Fruit fly (Drosophila melanogaster) whole organism, pupa: ENCODE measurements around the gene Fer3.

Source experiments
- CG10348 ChIP-seq: fragments of 200-800 bp; sonication (Bioruptor generic); IDR thresholded peaks from 2 replicates; pipeline ENCODE4 v1.3.6; 2022; ENCODE audit warnings: missing biosample characterization, missing genetic modification characterization
- CG12605 ChIP-seq: fragments of 200-800 bp; sonication (Bioruptor generic); IDR thresholded peaks from 2 replicates; pipeline ENCODE4 v1.3.6; 2022; ENCODE audit warnings: missing biosample characterization, missing genetic modification characterization
- CG13204 ChIP-seq: fragments of 200-800 bp; sonication (Bioruptor generic); optimal IDR thresholded peaks from 2 replicates; lab custom pipeline; 2018; ENCODE audit warnings: missing biosample characterization, mild to moderate bottlenecking, missing genetic modification characterization, moderate library complexity
- CG14655 ChIP-seq: fragments of 200-800 bp; sonication (Bioruptor generic); optimal IDR thresholded peaks from 3 replicates; lab custom pipeline; 2017; ENCODE audit warnings: mild to moderate bottlenecking, missing biosample characterization, missing genetic modification reagents, missing genetic modification characterization
- CG15710 ChIP-seq: fragments of 200-800 bp; sonication (Bioruptor generic); optimal IDR thresholded peaks from 2 replicates; lab custom pipeline; 2018; ENCODE audit warnings: missing biosample characterization, mild to moderate bottlenecking, missing genetic modification characterization, moderate library complexity
- CG17806 ChIP-seq: fragments of 200-800 bp; sonication (Bioruptor generic); optimal IDR thresholded peaks from 2 replicates; lab custom pipeline; 2018; ENCODE audit warnings: missing biosample characterization, mild to moderate bottlenecking, missing genetic modification characterization, moderate library complexity
- CG32121 ChIP-seq: fragments of 200-800 bp; sonication (Bioruptor generic); IDR thresholded peaks from 2 replicates; pipeline ENCODE4 v1.3.6; 2022; ENCODE audit warnings: missing biosample characterization, missing genetic modification characterization
- CG34367 ChIP-seq: fragments of 200-800 bp; sonication (Bioruptor generic); optimal IDR thresholded peaks from 2 replicates; lab custom pipeline; 2018; ENCODE audit warnings: missing biosample characterization, mild to moderate bottlenecking, missing genetic modification characterization
- CG4496 ChIP-seq: fragments of 200-800 bp; sonication (Bioruptor generic); IDR thresholded peaks from 3 replicates; pipeline ENCODE4 v1.3.6; 2022; ENCODE audit warnings: missing biosample characterization, missing genetic modification characterization
- CG8159 ChIP-seq: fragments of 200-800 bp; sonication (Bioruptor generic); optimal IDR thresholded peaks from 3 replicates; lab custom pipeline; 2018; ENCODE audit warnings: missing biosample characterization, mild to moderate bottlenecking, missing genetic modification characterization, moderate library complexity
- CG8301 ChIP-seq: fragments of 200-800 bp; sonication (Bioruptor generic); optimal IDR thresholded peaks from 2 replicates; lab custom pipeline; 2018; ENCODE audit warnings: missing biosample characterization, mild to moderate bottlenecking, missing genetic modification characterization
- CG9948 ChIP-seq: fragments of 200-800 bp; sonication (Bioruptor generic); optimal IDR thresholded peaks from 2 replicates; lab custom pipeline; 2018; ENCODE audit warnings: missing biosample characterization, mild to moderate bottlenecking, missing genetic modification characterization, moderate library complexity
- D1 ChIP-seq: fragments of 200-800 bp; sonication (Bioruptor generic); optimal IDR thresholded peaks from 2 replicates; lab custom pipeline; 2018; ENCODE audit warnings: missing biosample characterization, mild to moderate bottlenecking, missing genetic modification characterization, moderate library complexity
- EcR ChIP-seq: fragments of 200-800 bp; sonication (Bioruptor generic); optimal IDR thresholded peaks from 3 replicates; lab custom pipeline; 2019; ENCODE audit warnings: missing biosample characterization, missing genetic modification characterization, mild to moderate bottlenecking, moderate library complexity, missing genetic modification reagents
- Ets98B ChIP-seq: fragments of 200-800 bp; sonication (Bioruptor generic); IDR thresholded peaks from 2 replicates; pipeline ENCODE4 v1.3.6; 2022; ENCODE audit warnings: missing biosample characterization, missing genetic modification characterization
- Pif1A ChIP-seq: fragments of 200-800 bp; sonication (Bioruptor generic); optimal IDR thresholded peaks from 3 replicates; lab custom pipeline; 2016; ENCODE audit warnings: missing biosample characterization, missing genetic modification characterization
- Pif1B ChIP-seq: fragments of 200-800 bp; sonication (Bioruptor generic); optimal IDR thresholded peaks from 3 replicates; lab custom pipeline; 2016; ENCODE audit warnings: missing biosample characterization, missing genetic modification characterization
- Snoo ChIP-seq: fragments of 200-800 bp; sonication (Bioruptor generic); optimal IDR thresholded peaks from 3 replicates; lab custom pipeline; 2017; ENCODE audit warnings: missing biosample characterization, mild to moderate bottlenecking, missing genetic modification characterization, inconsistent platforms
- fd96Ca ChIP-seq: fragments of 200-800 bp; sonication (Bioruptor generic); IDR thresholded peaks from 3 replicates; pipeline ENCODE4 v1.3.6; 2022; ENCODE audit warnings: missing biosample characterization, missing genetic modification characterization
- gl ChIP-seq: fragments of 200-800 bp; sonication (Bioruptor generic); optimal IDR thresholded peaks from 2 replicates; lab custom pipeline; 2018; ENCODE audit warnings: missing biosample characterization, mild to moderate bottlenecking, missing genetic modification characterization
- rn ChIP-seq: fragments of 200-800 bp; sonication (Bioruptor generic); IDR thresholded peaks from 2 replicates; pipeline ENCODE4 v1.3.6; 2022; ENCODE audit warnings: missing biosample characterization, missing genetic modification characterization

The Fer3 gene

DNA sequence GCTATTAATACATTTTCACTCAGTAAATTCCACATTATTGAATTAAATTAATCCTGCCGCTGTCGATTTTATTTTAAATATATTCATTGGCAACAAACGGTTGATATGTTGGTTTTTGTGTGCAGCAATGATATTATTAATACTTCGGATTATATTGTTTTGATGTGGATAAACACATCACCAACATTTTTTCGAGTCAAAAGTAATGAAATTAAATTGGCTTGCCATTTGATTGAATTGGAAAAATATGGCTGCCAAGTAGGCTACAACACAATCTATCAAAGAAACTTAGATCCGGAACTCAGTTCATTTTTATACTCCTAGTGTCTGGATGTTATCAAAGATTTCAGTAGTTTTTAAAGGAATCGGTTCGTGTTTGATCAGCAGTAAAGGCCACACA is 6.2 kb upstream of the Fer3 start, which contains the start of gene CG14718:
Gene CG14718, plus strand, starts transcription at position 301 of the 400 bp plus-strand sequence.
- TF ChIP-seq Pif1A (GFP tag; lab: Kevin White, UChicago) (no peak), D1 (tag; lab: Kevin White, UChicago) (no peak), gl (tag; lab: Kevin White, UChicago) (no peak), Pif1B (GFP tag; lab: Kevin White, UChicago) (no peak), Snoo (tag; lab: Kevin White, UChicago) (no peak), CG13204 (GFP tag; lab: Kevin White, UChicago) (no peak), Ets98B (GFP tag; lab: Robert Waterston, UW) (no peak), CG12605 (GFP tag; lab: Robert Waterston, UW) (no peak), CG32121 (GFP tag; lab: Robert Waterston, UW) (no peak), CG8159 (no peak), CG17806 (tag; lab: Kevin White, UChicago) (no peak), CG14655 (no peak), CG9948 (tag; lab: Kevin White, UChicago) (no peak), EcR (no peak), CG4496 (GFP tag; lab: Robert Waterston, UW) (no peak), CG15710 (tag; lab: Kevin White, UChicago) (no peak), CG8301 (tag; lab: Kevin White, UChicago) (no peak)

DNA sequence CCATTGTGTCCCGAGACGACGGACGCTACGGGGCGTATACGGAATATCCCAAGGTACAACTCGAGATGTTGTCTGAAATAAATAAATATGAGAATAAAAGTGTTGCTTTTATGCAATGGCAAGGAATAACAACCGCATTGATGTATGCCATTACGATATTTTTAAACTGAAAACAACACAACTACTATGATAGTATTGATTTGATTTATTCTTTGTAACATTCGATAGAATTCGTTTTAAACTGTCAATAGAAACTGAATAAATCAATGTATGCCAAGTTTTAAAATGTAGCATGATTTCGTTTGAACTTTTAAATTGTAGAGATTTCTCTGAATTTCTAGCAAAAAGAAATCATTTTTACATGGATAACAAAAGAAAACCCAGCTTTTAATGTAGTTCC is 2.1 kb upstream of the Fer3 start, which contains the start of gene CG14717:
Gene CG14717, plus strand, starts transcription at position 301 of the 400 bp plus-strand sequence.
- no peak for TF ChIP-seq CG4496 (GFP tag; lab: Robert Waterston, UW)
- TF ChIP-seq CG9948 (tag; lab: Kevin White, UChicago): no peak
- TF ChIP-seq Pif1A (GFP tag; lab: Kevin White, UChicago): no peak
- no peak for TF ChIP-seq CG13204 (GFP tag; lab: Kevin White, UChicago)
- TF ChIP-seq CG17806 (tag; lab: Kevin White, UChicago): no peak
- TF ChIP-seq CG15710 (tag; lab: Kevin White, UChicago): no peak
- TF ChIP-seq Snoo (tag; lab: Kevin White, UChicago): no peak
- no peak for TF ChIP-seq CG8159
- no peak for TF ChIP-seq CG14655
- TF ChIP-seq, all 21 proteins: peak for 0

dm6 chr3R:11692504-11692903 is 1.6 kb downstream of the Fer3 start:
- TF ChIP-seq EcR (no peak), gl (tag; lab: Kevin White, UChicago) (no peak), CG12605 (GFP tag; lab: Robert Waterston, UW) (no peak), CG13204 (GFP tag; lab: Kevin White, UChicago) (no peak), CG9948 (tag; lab: Kevin White, UChicago) (no peak), CG15710 (tag; lab: Kevin White, UChicago) (no peak), CG32121 (GFP tag; lab: Robert Waterston, UW) (no peak), rn (GFP tag; lab: Robert Waterston, UW) (no peak), Pif1B (GFP tag; lab: Kevin White, UChicago) (no peak), CG8159 (no peak), CG4496 (GFP tag; lab: Robert Waterston, UW) (no peak)

dm6 chr3R:11691747-11692146 is 2.4 kb downstream of the Fer3 start, which contains the start of gene CG18765:
Gene CG18765, minus strand, starts transcription at chr3R:11691799.
- TF ChIP-seq CG10348 (GFP tag; lab: Robert Waterston, UW) (no peak), Snoo (tag; lab: Kevin White, UChicago) (no peak), rn (GFP tag; lab: Robert Waterston, UW) (no peak), CG13204 (GFP tag; lab: Kevin White, UChicago) (no peak), CG34367 (tag; lab: Kevin White, UChicago) (no peak), EcR (no peak), Ets98B (GFP tag; lab: Robert Waterston, UW) (no peak), fd96Ca (no peak), CG4496 (GFP tag; lab: Robert Waterston, UW) (no peak), Pif1A (GFP tag; lab: Kevin White, UChicago) (no peak), gl (tag; lab: Kevin White, UChicago) (no peak), CG32121 (GFP tag; lab: Robert Waterston, UW) (no peak)
- TF ChIP-seq, all 21 proteins: peak for 0

DNA sequence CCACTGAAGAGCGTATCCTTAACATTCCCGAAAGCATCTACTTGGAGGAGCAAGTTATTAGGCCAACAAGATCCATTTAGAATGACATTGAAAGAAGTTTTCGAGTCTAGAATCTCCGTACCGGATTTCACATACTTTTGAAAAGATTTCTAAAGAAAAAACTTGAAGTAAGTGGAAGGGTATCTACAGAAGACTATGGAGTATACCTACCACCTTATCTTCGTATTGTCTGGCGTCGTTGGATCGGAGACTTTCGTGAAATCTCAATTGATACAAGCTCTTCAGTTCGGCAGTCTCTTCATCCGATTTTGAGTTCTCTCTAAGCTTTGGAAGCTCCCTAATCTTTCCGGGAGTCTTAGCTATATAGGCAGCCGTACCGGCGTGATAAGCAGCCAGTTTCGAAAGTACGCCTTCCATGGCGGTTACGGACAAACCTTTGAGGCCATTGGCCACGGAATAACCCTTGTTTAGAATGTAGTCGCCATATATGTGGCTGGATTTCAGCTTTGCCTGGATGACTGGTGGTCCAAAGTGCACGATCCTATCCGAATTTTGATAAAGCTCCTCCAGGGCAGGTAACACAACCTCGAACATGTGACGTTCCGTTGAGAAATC is 3.1 kb downstream of the Fer3 start:
- TF ChIP-seq CG9948 (tag; lab: Kevin White, UChicago) (no peak), CG8301 (tag; lab: Kevin White, UChicago) (no peak), fd96Ca (no peak), Ets98B (GFP tag; lab: Robert Waterston, UW) (no peak), CG32121 (GFP tag; lab: Robert Waterston, UW) (no peak)

DNA sequence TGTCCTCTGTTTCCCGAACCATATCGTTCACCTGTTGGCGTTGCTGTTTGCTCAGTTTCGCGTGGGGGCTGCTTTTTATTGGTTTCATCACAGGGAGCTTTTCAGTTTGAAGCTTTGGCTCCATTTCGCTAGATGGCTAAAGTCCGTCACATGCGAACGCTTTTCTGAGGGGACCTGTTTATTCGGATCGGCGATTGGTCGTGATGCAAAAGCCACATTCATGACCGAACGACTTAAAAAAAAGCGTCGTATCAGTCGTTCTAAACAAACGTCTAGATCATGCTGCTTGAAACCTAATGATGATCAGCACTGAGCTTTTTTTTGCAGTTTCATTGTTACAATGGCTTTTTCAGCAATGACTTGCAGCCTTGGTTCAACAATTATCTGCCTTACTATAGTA is 4.2 kb downstream of the Fer3 start, which contains the start of gene CG6908:
Gene CG6908, minus strand, starts transcription at position 152 of the 400 bp plus-strand sequence.
- TF ChIP-seq EcR: peak; percentile 37
- 0 out of 2 replicates have a peak, but pooled peaks have one; percentile 30 for TF ChIP-seq CG32121 (GFP tag; lab: Robert Waterston, UW)
- TF ChIP-seq CG4496 (GFP tag; lab: Robert Waterston, UW): no peak
